Worm (Caenorhabditis elegans) whole organism, L1 larva: ENCODE results near the gene cdr-1.

Experiments
- ama-1 ChIP-seq: fragments of 150-350 bp; optimal IDR thresholded peaks from 2 replicates; lab custom pipeline; 2014
- lin-39 ChIP-seq: fragments of 150-350 bp; optimal IDR thresholded peaks from 2 replicates; lab custom pipeline; 2014; ENCODE audit warnings: missing biosample characterization, missing genetic modification reagents, missing genetic modification characterization
- lsy-2 ChIP-seq, 2 experiments: fragments of 150-350 bp; optimal IDR thresholded peaks; 2 replicates each; lab custom pipeline; 2014; ENCODE audit warnings: missing biosample characterization in 2 of 2, missing genetic modification characterization in 2 of 2
- nhr-12 ChIP-seq: sonication (generic microtip); optimal IDR thresholded peaks from 2 replicates; lab custom pipeline; 2017; ENCODE audit warnings: missing biosample characterization, missing genetic modification characterization
- nhr-76 ChIP-seq: sonication (generic microtip); optimal IDR thresholded peaks from 2 replicates; lab custom pipeline; 2017; ENCODE audit warnings: missing biosample characterization, missing genetic modification characterization
- skn-1 ChIP-seq: fragments of 150-350 bp; optimal IDR thresholded peaks from 2 replicates; lab custom pipeline; 2014; ENCODE audit warnings: missing biosample characterization, missing genetic modification characterization
- snu-23 ChIP-seq: sonication (generic microtip); optimal IDR thresholded peaks from 2 replicates; lab custom pipeline; 2016; ENCODE audit warnings: missing genetic modification characterization, missing compliant biosample characterization
- tbx-2 ChIP-seq: sonication (generic microtip); optimal IDR thresholded peaks from 2 replicates; lab custom pipeline; 2016; ENCODE audit warnings: missing genetic modification characterization, missing compliant biosample characterization
- unc-62 ChIP-seq: fragments of 150-350 bp; optimal IDR thresholded peaks from 2 replicates; lab custom pipeline; 2014; ENCODE audit warnings: missing biosample characterization, missing genetic modification reagents, missing genetic modification characterization
- ztf-11 ChIP-seq, 2 experiments: sonication (generic microtip); optimal IDR thresholded peaks; 2 replicates each; lab custom pipeline; 2016 to 2017; ENCODE audit warnings: missing genetic modification characterization in 2 of 2, missing biosample characterization in 1 of 2, missing compliant biosample characterization in 1 of 2

DNA sequence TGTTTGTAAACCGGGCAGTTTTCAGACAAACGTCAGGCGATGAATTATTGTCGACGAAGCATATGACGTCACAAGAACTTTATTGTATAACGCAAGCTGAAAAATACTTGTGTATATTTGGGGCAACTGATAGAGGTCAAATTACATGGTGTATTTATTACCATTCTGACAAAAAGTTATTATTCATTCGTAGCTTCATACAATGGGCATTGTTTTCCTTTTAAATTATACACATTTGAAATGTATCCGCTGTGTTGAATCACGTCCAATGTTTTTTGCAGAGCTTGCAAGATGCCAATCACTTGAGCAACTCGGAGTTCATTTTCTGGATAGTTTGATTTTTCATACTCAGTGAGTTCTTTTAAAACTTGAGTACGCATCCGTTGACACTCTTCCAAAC is 1.9 kb downstream of the cdr-1 start, which contains the start of gene F35E8.13:
- TF ChIP-seq tbx-2 (tag; lab: Kevin White, UChicago) = no peak
- TF ChIP-seq snu-23 (GFP tag; lab: Kevin White, UChicago) = no peak
- no peak for TF ChIP-seq nhr-12
- TF ChIP-seq skn-1 (tag; lab: Kevin White, UChicago) = no peak
- no peak for TF ChIP-seq ama-1 (lab: Kevin White, UChicago)
- TF ChIP-seq unc-62 = no peak
- TF ChIP-seq nhr-76 (tag; lab: Kevin White, UChicago) = no peak
- no peak for TF ChIP-seq ztf-11 (tag; optimal IDR thresholded peaks at IDR 0.05; lab: Kevin White, UChicago)
- TF ChIP-seq lin-39 = no peak
- TF ChIP-seq lsy-2 (tag; optimal IDR thresholded peaks at IDR 0.05; lab: Kevin White, UChicago) = no peak
